Worm (Caenorhabditis elegans): ENCODE results near the gene F59B1.2.

DNA sequence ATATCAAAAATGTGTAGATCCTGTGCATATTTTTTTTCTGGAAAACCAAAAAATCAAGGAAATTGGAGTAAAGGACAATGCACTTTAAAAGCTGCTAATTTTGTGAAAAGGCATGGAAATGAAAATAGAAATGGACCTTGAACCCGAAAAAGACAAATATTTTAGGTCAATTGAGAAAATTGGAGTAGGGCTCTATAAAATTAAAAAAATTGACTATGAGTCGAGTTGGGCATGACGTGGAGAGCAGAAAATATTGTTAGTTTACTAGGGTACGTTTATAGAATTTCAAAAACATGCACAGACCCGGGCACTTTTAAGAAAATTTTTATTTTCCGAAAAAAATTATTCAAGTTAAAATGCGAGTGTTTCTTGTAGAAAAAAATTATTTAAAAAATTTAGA, 26.3 kb downstream of the F59B1.2 start, which contains the start of gene acr-23:
- TF ChIP-seq ceh-9 (tag; optimal IDR thresholded peaks at IDR 0.05) (no peak), fkh-6 (tag; optimal IDR thresholded peaks at IDR 0.05) (no peak)

Data from whole organism, late embryonic.